Fruit fly (Drosophila melanogaster): ENCODE results near the gene smog.

Gene smog

DNA sequence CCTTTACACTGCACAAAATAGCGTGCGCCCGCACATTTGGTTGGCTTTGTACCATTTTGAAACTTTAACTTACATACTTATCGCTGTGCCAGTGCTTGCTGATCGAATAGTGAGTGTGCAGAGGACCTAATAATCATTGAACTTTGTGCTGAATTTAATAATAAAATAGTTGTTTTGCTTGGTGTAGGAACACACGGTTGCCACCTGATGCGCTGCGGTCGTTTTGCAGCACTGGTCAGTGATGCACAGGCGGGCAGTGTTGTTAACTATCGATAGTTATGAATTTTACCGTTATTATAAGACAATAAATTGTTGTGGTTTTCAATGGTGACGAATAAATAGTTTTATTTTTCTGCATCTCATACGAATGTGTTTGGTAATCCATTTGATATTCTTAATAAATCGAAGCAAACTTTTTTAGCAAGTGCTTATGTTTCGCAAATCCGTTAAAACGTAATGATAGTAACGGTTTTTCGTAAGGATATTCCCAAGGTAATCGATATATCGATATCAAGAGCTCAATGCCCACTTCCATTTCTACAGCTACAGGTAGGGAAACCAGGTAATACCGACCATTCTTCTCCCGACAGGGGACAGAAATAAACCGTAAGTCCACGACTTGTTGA, 14.8 kb upstream of the smog start, which contains the start of the genes tank and CG12194 (continued):
- TF ChIP-seq CG4318 (GFP tag; optimal IDR thresholded peaks at IDR 0.05), result peak; percentile 99
- peak; percentile 91 to 94 for TF ChIP-seq ss (GFP tag; optimal IDR thresholded peaks at IDR 0.05)
- TF ChIP-seq Eip75B (GFP tag; optimal IDR thresholded peaks at IDR 0.05), result peak; percentile 99
- TF ChIP-seq CG6792 (GFP tag; optimal IDR thresholded peaks at IDR 0.05), result peak; percentile 99
- peak; percentile 99 for TF ChIP-seq CG31627 (GFP tag; optimal IDR thresholded peaks at IDR 0.05)
- TF ChIP-seq CG34406 (GFP tag; optimal IDR thresholded peaks at IDR 0.05), result peak; percentile 98
- TF ChIP-seq CG8319 (GFP tag; optimal IDR thresholded peaks at IDR 0.05), result peak; percentile 98
- TF ChIP-seq Met (GFP tag; optimal IDR thresholded peaks at IDR 0.05), result peak; percentile 99
- peak; percentile 99 for TF ChIP-seq lz (GFP tag; optimal IDR thresholded peaks at IDR 0.05)
- TF ChIP-seq Ets21C (GFP tag; optimal IDR thresholded peaks at IDR 0.05), result peak; percentile 98
- peak; percentile 100 for TF ChIP-seq CG6163 (GFP tag; IDR thresholded peaks at IDR 0.05)
- peak; percentile 99 for TF ChIP-seq CG7368 (GFP tag; optimal IDR thresholded peaks at IDR 0.05)
- peak; percentile 99 for TF ChIP-seq Sox102F (GFP tag; optimal IDR thresholded peaks at IDR 0.05)
- TF ChIP-seq CG3032 (tag; optimal IDR thresholded peaks at IDR 0.05), result peak; percentile 98
- peak; percentile 99 for TF ChIP-seq CG8119 (GFP tag; IDR thresholded peaks at IDR 0.05)
- TF ChIP-seq svp (GFP tag), result peak; percentile 99
- peak; percentile 100 for TF ChIP-seq eg (GFP tag; IDR thresholded peaks at IDR 0.05)
- TF ChIP-seq fd85E (GFP tag; optimal IDR thresholded peaks at IDR 0.05), result peak; percentile 97
- peak; percentile 97 for TF ChIP-seq vri (GFP tag; optimal IDR thresholded peaks at IDR 0.05)
- peak; percentile 98 for TF ChIP-seq CG16779 (tag; optimal IDR thresholded peaks at IDR 0.05)
- TF ChIP-seq CG15336 (GFP tag; IDR thresholded peaks at IDR 0.05), result peak; percentile 100
- TF ChIP-seq net (GFP tag; optimal IDR thresholded peaks at IDR 0.05), result peak; percentile 100
- peak; percentile 99 for TF ChIP-seq Ets96B (tag; optimal IDR thresholded peaks at IDR 0.05)
- TF ChIP-seq Lpt (GFP tag; optimal IDR thresholded peaks at IDR 0.05), result peak; percentile 99
- peak; percentile 98 for TF ChIP-seq spab (GFP tag; optimal IDR thresholded peaks at IDR 0.05)
- peak; percentile 82 for TF ChIP-seq fkh (GFP tag; optimal IDR thresholded peaks at IDR 0.05)
- TF ChIP-seq Hr38 (GFP tag; optimal IDR thresholded peaks at IDR 0.05), result peak; percentile 95
- TF ChIP-seq CG3919 (GFP tag; optimal IDR thresholded peaks at IDR 0.05), result peak; percentile 100
- peak; percentile 99 for TF ChIP-seq CG10669 (GFP tag; optimal IDR thresholded peaks at IDR 0.05)
- TF ChIP-seq Eip93F (GFP tag; optimal IDR thresholded peaks at IDR 0.05), result peak; percentile 95
- TF ChIP-seq CG10631 (GFP tag; optimal IDR thresholded peaks at IDR 0.05), result peak; percentile 99
- TF ChIP-seq Smox (GFP tag; optimal IDR thresholded peaks at IDR 0.05), result peak; percentile 98
- peak; percentile 82 for TF ChIP-seq Blimp-1 (GFP tag; optimal IDR thresholded peaks at IDR 0.05)
- TF ChIP-seq CG1621 (tag; optimal IDR thresholded peaks at IDR 0.05), result peak; percentile 99
- TF ChIP-seq CG9139 (GFP tag; optimal IDR thresholded peaks at IDR 0.05), result peak; percentile 93
- TF ChIP-seq acj6 (GFP tag; optimal IDR thresholded peaks at IDR 0.05), result peak; percentile 99
- TF ChIP-seq CG6276 (GFP tag; optimal IDR thresholded peaks at IDR 0.05), result peak; percentile 99
- TF ChIP-seq Gug (GFP tag; IDR thresholded peaks at IDR 0.05), result peak; percentile 99
- peak; percentile 98 for TF ChIP-seq Sox15 (GFP tag; optimal IDR thresholded peaks at IDR 0.05)
- peak; percentile 100 for TF ChIP-seq Sox14 (GFP tag; optimal IDR thresholded peaks at IDR 0.05)
- TF ChIP-seq CG11762 (GFP tag; optimal IDR thresholded peaks at IDR 0.05; ENCODE audit: insufficient read depth), result peak; percentile 99
- peak; percentile 96 for TF ChIP-seq dsx (GFP tag; optimal IDR thresholded peaks at IDR 0.05; ENCODE audit: poor library complexity, severe bottlenecking)
- TF ChIP-seq CG6854 (GFP tag; optimal IDR thresholded peaks at IDR 0.05), result peak; percentile 95
- peak; percentile 100 for TF ChIP-seq CG32006 (GFP tag; optimal IDR thresholded peaks at IDR 0.05)

Data from whole organism, prepupa.